Worm (Caenorhabditis elegans) whole organism, L1 larva: Measurements from ENCODE around the gene K08B5.1.

Experiments
- C04F5.9 ChIP-seq: sonication (generic microtip); optimal IDR thresholded peaks from 2 replicates; lab custom pipeline; 2016; ENCODE audit warnings: missing genetic modification characterization, missing compliant biosample characterization
- ceh-63 ChIP-seq: fragments of 200-800 bp; sonication (Bioruptor generic); optimal IDR thresholded peaks from 2 replicates; lab custom pipeline; 2018; ENCODE audit warnings: mild to moderate bottlenecking, missing genetic modification characterization, missing compliant biosample characterization
- fkh-10 ChIP-seq: sonication (generic microtip); optimal IDR thresholded peaks from 2 replicates; lab custom pipeline; 2017; ENCODE audit warnings: missing biosample characterization, missing genetic modification reagents, missing genetic modification characterization
- lin-39 ChIP-seq: fragments of 150-350 bp; optimal IDR thresholded peaks from 2 replicates; lab custom pipeline; 2014; ENCODE audit warnings: missing biosample characterization, missing genetic modification reagents, missing genetic modification characterization
- ztf-4 ChIP-seq: fragments of 150-350 bp; optimal IDR thresholded peaks from 2 replicates; lab custom pipeline; 2014; ENCODE audit warnings: missing biosample characterization, missing genetic modification characterization

DNA sequence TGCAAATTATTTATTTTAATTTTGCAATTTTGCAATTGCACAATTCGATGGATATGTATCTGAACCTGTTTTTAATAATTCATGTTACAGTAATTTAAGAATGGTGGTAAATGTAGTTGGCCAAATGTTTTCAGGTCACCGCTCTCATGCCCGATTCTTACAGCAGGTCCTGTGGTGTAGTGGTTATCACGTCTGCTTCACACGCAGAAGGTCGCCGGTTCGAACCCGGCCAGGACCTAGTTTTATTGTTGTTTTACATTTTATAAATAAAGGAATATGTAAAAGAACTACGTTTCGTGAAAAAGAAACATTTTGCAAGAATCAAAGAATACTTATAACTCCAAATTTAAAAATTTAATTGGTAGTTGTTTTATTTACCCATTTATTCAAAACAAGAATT lies 32.0 kb downstream of the K08B5.1 start:
- TF ChIP-seq ceh-63 (GFP tag; lab: Kevin White, UChicago) (no peak), C04F5.9 (tag; lab: Kevin White, UChicago) (no peak), lin-39 (tag; lab: Kevin White, UChicago) (no peak), fkh-10 (GFP tag; lab: Kevin White, UChicago) (no peak), ztf-4 (tag; lab: Kevin White, UChicago) (no peak)
